Fruit fly (Drosophila melanogaster) whole organism, prepupa: ENCODE results near the gene Ipk2.
A peak's percentile ranks its signal among the peaks of the same experiment; 100 is the strongest.

Source experiments
- CG1621 ChIP-seq: fragments of 200-800 bp; sonication (Bioruptor generic); optimal IDR thresholded peaks from 3 replicates; lab custom pipeline; 2018; ENCODE audit warnings: missing biosample characterization, mild to moderate bottlenecking, missing genetic modification characterization
- CG6276 ChIP-seq: fragments of 200-800 bp; sonication (Bioruptor generic); optimal IDR thresholded peaks from 2 replicates; lab custom pipeline; 2017; ENCODE audit warnings: missing biosample characterization, mild to moderate bottlenecking, missing genetic modification characterization
- CG8119 ChIP-seq: fragments of 200-800 bp; sonication (Bioruptor generic); IDR thresholded peaks from 3 replicates; pipeline ENCODE4 v1.3.6; 2022; ENCODE audit warnings: missing biosample characterization, missing genetic modification characterization
- Eip75B ChIP-seq: fragments of 200-800 bp; sonication (Bioruptor generic); optimal IDR thresholded peaks from 3 replicates; lab custom pipeline; 2016; ENCODE audit warnings: missing biosample characterization, missing genetic modification characterization
- Eip78C ChIP-seq: fragments of 200-800 bp; sonication (Bioruptor generic); peaks from one replicate; lab custom pipeline; 2016; ENCODE audit warnings: missing biosample characterization, missing genetic modification characterization
- Gug ChIP-seq: fragments of 200-800 bp; sonication (Bioruptor generic); IDR thresholded peaks from 2 replicates; pipeline ENCODE4 v1.3.6; 2022; ENCODE audit warnings: missing biosample characterization, missing genetic modification characterization
- Hr39 ChIP-seq: fragments of 200-800 bp; sonication (Bioruptor generic); optimal IDR thresholded peaks from 2 replicates; lab custom pipeline; 2016; ENCODE audit warnings: missing biosample characterization, missing genetic modification characterization
- Smox ChIP-seq: fragments of 200-800 bp; sonication (Bioruptor generic); optimal IDR thresholded peaks from 3 replicates; lab custom pipeline; 2016; ENCODE audit warnings: missing biosample characterization, missing genetic modification characterization
- achi ChIP-seq: fragments of 200-800 bp; sonication (Bioruptor generic); optimal IDR thresholded peaks from 3 replicates; lab custom pipeline; 2016; ENCODE audit warnings: missing biosample characterization, missing genetic modification characterization

dm6 chr2L:524515-524920 is 49.5 kb downstream of the Ipk2 start:
- TF ChIP-seq CG1621 = peak; percentile 69
- TF ChIP-seq Eip78C (GFP tag; lab: Kevin White, UChicago) = peak; percentile 66
- no peak for TF ChIP-seq Hr39 (GFP tag; lab: Kevin White, UChicago)
- peak; percentile 70 for TF ChIP-seq CG6276 (GFP tag; lab: Kevin White, UChicago)
- TF ChIP-seq Smox = no peak
- TF ChIP-seq Gug (GFP tag; lab: Robert Waterston, UW) = 0 out of 2 replicates have a peak, but pooled peaks have one; percentile 24
- TF ChIP-seq CG8119 = peak; percentile 43; the same call in 2 of the 3 replicates
- no peak for TF ChIP-seq achi (GFP tag; lab: Kevin White, UChicago)
- TF ChIP-seq Eip75B (GFP tag; lab: Kevin White, UChicago) = no peak
